Worm (Caenorhabditis elegans) whole organism, early embryonic: ENCODE measurements around the gene B0361.14.

Experiments used
- F13C5.2 ChIP-seq: sonication (generic microtip); optimal IDR thresholded peaks from 2 replicates; lab custom pipeline; 2017; ENCODE audit warnings: mild to moderate bottlenecking, missing genetic modification characterization, inconsistent platforms, missing compliant biosample characterization
- ama-1 ChIP-seq: fragments of 150-350 bp; optimal IDR thresholded peaks from 2 replicates; lab custom pipeline; 2014
- ceh-13 ChIP-seq: fragments of 200-800 bp; sonication (Bioruptor generic); optimal IDR thresholded peaks from 2 replicates; lab custom pipeline; 2018; ENCODE audit warnings: mild to moderate bottlenecking, missing genetic modification characterization, missing compliant biosample characterization
- ceh-36 ChIP-seq: sonication (generic microtip); optimal IDR thresholded peaks from 2 replicates; lab custom pipeline; 2016; ENCODE audit warnings: missing genetic modification characterization, inconsistent platforms, missing compliant biosample characterization
- flt-1 ChIP-seq: fragments of 200-800 bp; sonication (Bioruptor generic); IDR thresholded peaks from 2 replicates; pipeline ENCODE4 v1.3.6; 2022; ENCODE audit warnings: missing genetic modification characterization, missing compliant biosample characterization
- hnd-1 ChIP-seq: sonication (generic microtip); optimal IDR thresholded peaks from 2 replicates; lab custom pipeline; 2016; ENCODE audit warnings: missing genetic modification characterization, missing compliant biosample characterization

DNA sequence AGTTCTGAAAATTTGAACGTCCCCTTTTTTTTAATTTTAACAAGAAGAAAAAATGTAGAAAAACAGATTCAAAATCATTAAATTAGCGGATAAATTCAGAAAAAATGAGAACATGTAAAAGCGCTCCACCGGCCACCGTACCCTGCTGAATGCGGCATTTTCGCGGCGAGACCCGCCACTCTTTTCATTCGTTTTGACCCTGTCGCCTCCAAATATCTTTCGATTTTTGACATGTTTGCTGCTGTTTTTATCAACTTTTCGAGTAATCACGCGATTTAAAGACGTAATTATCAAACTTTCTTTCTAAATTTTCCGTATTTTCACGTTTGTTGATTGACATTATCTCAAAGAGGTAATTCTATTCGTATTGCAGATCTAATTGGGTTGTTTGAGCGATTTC lies 36.9 kb upstream of the B0361.14 start, which contains the start of gene gsp-2:
- TF ChIP-seq ceh-13 (GFP tag; lab: Kevin White, UChicago) (no peak), hnd-1 (no peak), flt-1 (GFP tag; lab: Robert Waterston, UW) (no peak), ceh-36 (tag; lab: Kevin White, UChicago) (no peak), F13C5.2 (tag; lab: Kevin White, UChicago) (no peak), ama-1 (no peak)
